Worm (Caenorhabditis elegans): ENCODE results near the gene R102.4.

The R102.4 gene

DNA sequence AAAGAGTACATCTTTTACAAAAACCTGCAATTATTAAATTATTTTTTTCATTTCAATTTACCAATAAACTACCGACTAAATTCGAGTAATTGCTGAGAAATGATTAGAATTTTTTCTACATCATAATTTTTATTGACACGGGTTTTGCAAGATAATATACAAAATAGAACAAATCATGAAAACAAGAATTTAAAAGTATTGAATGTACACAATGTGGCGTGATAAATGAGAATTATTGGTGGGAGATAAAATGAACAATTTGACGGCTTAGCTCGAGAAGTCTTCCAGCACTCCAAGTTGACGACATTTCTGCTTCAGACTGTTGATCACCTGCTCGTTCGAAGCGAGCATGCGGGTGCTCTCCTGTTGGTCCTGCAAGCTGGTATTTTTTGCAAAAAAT lies at the start of gene R102.4:
Gene R102.4 (minus strand): TSS at position 101 of the 400 bp plus-strand sequence.
- no peak for TF ChIP-seq unc-62 (GFP tag; optimal IDR thresholded peaks at IDR 0.05)

DNA sequence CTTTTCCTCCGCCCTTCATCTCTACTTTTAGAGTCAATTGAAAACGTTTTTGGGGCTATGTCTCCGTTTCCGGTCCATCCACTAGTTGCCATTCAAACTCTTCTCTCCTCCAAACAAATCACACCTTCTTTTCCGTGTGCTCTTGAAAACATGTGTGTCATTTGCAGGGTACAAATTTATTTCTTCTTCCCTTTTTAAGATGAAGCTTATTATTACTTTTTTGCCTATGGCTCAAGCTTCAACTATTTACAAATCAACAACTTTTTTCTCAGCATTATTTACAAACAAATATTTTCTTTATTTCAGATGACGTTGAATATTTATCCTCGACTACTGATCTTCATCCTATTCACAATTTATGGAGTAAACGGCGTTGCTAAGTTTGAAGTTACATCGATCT lies 49.4 kb upstream of the R102.4 start, which contains the start of gene T25B9.3:
Gene T25B9.3 (plus strand): TSS at position 301 of the 400 bp plus-strand sequence.
- no peak for TF ChIP-seq unc-62 (GFP tag; optimal IDR thresholded peaks at IDR 0.05)

DNA sequence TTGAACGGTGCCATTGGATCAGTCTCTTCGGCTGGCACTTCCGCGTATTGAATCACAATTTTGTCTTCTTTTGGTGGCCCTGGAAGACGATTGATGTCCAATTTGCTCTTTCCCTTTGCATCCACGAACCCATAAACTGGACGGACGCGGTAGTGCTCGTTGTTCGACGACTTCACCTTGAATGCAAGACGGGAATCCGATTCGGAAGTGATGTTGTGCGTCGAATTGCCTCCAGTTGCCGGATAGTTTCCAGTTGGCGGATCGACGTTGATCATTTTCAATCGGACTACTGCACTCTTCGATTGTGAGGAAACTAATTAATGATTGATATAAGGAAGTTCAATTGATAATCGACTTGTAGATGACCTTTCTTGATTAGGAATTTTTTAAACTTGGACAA lies 43.2 kb upstream of the R102.4 start, which contains the start of gene ssp-34:
Gene ssp-34 (minus strand): TSS at position 275 of the 400 bp plus-strand sequence.
- no peak for TF ChIP-seq unc-62 (GFP tag; optimal IDR thresholded peaks at IDR 0.05)

DNA sequence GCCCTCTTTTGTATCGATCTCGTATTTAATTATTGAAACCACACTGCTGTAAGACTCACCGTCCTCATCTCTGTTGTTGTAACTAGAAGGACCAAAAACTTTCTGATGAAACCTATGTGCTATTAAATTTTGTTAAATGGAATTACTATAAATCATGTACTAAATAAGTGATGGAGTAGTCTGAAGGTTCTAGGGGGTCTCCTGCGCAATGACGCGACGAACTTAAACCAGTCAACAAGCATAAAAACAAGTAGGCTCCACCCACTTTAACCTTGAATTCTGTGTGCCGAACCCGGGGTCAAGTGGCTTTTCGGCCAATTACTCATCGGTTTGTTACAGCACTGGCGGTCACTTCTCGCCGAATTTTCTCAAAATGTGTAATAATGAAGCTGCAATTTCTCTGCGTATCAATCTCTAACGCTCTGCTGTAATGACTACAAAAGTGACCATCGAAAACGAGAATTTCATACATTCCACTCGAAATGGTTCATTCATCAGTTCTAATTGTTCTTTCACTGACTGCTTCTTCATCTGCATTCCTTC lies 42.0 kb upstream of the R102.4 start, which contains the start of gene grl-21:
Gene grl-21 (plus strand): TSS at position 464 of the 543 bp plus-strand sequence.
- no peak for TF ChIP-seq unc-62 (GFP tag; optimal IDR thresholded peaks at IDR 0.05)

DNA sequence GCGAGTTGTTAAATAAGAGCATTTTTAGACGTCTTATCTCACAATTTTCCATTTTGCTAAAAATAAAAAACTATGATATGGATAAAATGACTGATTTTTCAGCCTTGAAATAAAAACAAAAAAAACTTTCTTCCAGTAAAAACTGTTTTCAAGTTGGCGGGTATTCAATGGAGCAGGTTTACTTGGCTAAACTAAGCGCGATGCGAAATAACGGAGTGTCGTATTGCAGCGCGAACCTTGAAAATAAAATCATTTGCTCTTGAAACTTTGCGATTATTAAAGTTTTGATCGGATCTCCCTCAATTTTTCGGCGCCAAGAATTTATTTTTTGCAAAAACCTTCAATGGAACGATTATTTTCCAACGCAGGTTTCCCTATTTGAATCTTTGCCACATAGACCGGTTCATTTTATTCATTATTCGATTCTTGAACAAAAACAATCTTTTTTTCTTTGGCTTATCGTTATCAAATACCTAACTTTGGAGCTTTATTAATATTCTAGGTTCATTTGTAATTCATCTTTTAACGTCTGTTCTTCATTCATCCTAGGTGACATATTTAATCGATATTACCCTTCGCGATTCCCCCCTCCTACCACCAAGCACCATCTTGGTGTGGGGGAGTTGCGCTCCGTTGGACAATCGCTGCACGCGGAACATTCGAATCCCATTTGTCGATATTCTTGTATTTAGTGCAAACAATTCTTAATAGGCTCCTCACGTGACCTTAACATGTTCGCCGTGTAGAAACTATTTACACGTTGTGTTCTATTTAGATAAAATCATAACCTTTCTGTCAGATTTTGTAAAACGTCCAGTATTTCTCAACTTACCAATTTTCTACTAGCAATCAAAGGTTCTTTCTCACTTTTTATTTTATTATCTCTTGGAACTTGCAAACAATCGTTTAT lies 39.7 kb upstream of the R102.4 start, which contains the start of the genes orc-5 and cyb-1:
Gene orc-5 (minus strand): TSS at position 62 of the 910 bp plus-strand sequence.
Gene cyb-1 (plus strand): TSS at position 690 of the 910 bp plus-strand sequence.
- no peak for TF ChIP-seq unc-62 (GFP tag; optimal IDR thresholded peaks at IDR 0.05)

DNA sequence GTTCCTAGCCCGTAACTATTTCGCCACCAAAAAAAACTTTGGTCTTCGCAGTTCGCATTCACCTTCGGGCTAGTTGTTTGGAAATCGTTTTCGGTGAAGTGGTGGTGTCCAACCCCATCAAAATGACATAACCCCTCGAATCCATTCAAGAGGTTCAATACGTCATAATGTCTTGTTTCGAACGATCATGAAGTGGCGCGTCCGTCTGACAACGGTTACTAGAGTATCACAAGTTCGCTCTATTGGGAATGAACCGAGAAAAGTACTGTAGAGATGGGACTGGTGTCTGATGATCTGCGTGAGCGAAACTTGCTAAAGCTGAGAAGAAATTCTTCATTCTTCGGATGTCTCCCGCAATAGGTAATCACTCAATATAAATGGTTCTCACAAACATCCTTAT lies 32.6 kb upstream of the R102.4 start, which contains the start of gene ZC168.2:
Gene ZC168.2 (plus strand): TSS at position 301 of the 400 bp plus-strand sequence.
- TF ChIP-seq unc-62 (GFP tag; optimal IDR thresholded peaks at IDR 0.05), result no peak

DNA sequence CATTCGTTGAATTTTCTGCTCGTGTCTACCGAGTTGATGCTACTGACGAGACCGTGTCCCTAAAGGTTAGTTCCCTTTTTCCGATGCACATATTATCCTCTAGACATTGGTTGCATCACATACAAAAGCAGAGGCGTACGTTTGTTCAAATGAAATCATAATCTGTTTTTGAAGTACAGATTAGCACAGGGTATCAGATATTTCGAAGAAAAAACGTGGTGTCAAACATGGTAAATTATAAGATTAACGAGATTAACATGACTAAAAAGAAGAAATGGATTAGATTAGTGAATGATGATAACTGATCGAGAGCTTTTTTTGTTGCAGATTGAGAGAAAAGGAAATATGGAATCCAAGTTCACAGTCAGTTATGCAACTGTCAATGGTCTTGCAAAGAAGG lies 23.8 kb upstream of the R102.4 start:
- TF ChIP-seq unc-62 (GFP tag; optimal IDR thresholded peaks at IDR 0.05), result no peak

DNA sequence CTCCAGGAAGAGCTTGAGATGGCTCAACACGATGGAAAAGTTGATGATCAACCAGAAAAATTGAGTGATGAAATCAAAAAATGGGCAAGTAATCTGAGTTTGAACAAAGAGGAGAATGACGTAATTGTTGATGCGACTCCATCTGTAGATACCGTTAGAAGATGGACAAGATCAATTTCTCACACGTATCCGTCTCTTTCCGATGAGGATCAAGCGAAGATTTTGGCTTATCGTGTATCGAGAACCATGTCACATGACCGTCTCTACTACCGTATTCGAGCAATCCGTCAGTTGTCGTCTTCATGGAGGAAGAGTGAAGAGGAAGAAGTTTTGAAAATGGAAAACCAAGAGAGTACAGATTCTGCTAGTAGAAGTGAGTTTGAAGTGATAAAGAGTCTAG lies 23.0 kb upstream of the R102.4 start:
- no peak for TF ChIP-seq unc-62 (GFP tag; optimal IDR thresholded peaks at IDR 0.05)

DNA sequence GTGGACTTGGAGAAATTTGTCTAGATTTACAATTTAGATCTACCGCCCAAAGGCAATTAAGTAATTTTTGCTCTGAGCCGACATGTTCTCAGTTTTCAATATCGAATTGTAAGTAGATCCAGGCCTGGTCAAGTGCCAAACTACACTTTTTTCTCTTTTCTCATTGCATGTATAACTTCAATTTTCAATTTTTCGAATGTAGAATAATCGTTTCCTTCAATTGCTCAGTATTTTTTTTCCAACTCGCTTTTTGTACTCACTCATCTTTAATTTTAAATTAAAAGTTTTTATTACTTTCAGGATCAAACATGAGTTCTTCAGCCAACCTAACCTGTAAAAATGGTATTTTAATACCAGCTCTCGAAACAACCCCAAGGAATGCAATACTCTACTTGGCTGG lies 21.2 kb upstream of the R102.4 start, which contains the start of gene ncx-3:
Gene ncx-3 (plus strand): TSS at position 301 of the 400 bp plus-strand sequence.
- no peak for TF ChIP-seq unc-62 (GFP tag; optimal IDR thresholded peaks at IDR 0.05)

DNA sequence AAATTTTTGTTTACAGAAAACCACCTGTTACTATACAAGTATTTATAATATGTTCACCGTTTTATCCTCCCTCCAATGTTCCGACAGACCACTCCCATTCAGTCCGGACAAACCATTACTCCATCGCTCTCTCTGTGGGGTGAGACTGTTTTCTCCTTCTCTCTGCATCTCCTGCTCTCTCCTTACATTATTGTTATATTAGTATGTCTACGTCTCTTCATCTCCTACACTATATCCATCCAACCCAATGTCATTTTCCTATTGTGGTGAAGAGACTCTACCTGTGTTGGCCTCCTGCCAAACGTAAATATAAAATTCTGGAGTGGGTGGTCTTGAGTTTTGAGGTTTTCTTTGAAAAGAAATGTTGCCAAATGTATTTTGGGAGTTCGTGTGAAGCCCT lies 19.5 kb upstream of the R102.4 start:
- no peak for TF ChIP-seq unc-62 (GFP tag; optimal IDR thresholded peaks at IDR 0.05)

DNA sequence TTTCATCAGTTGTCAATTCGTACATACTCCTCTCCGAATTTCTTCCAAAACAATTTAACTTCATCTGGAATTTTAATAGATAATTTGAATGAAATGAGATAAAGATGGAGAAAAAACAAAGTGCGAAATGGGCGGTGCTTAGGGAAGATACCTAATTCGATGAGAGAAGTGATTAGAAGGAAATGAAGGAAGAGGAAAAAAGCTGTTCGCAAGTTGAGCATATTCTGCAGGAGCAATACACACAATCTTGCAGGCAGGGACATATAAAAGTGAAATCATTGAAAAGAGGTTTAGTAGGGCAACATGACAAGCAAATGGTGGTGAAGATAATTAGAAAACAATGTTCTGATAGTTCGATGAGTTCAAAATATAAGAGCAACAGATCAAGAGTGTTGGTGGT lies 16.6 kb upstream of the R102.4 start, which contains the start of gene glb-21:
Gene glb-21 (minus strand): TSS at position 66 of the 400 bp plus-strand sequence.
- TF ChIP-seq unc-62 (GFP tag; optimal IDR thresholded peaks at IDR 0.05), result no peak

DNA sequence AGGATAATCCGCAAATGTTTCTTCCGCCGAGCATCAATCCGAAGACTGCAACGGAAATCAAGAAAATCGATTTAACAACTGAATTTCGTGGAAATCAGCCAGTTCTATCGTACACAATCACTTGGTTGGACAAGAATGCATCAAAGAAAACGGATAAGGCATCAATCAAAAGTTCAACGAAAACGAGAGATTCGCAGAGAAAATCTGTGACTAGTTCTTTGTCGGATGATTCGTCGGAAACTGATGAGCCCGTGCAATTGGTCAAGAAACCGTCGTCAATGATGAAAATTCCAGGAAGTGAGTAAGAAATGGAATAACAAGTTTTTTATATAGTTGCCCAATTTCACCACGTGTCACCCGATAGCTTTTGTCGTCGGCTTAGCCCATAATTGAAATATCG lies 11.0 kb upstream of the R102.4 start, which contains the start of gene R102.6:
Gene R102.6 (minus strand): TSS at position 101 of the 400 bp plus-strand sequence.
- no peak for TF ChIP-seq unc-62 (GFP tag; optimal IDR thresholded peaks at IDR 0.05)

DNA sequence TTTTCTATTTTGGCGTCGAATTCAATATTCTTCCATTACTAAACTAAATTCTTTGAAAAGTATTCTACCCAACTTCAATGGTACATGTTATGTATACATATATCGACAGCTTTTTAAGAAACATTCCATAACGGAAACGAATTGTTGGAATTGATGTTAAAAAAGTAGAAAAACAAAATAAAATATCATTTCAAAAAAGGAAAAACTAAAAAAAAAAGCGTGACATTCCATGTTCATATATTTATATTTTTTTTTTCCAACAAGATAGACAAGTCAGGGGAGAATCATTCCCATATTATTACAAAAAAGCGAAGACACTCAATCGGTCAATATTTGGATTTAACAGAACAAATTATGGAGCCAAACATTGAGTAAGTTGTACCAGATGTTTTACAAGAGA lies 10.1 kb upstream of the R102.4 start, which contains the start of gene R102.10:
Gene R102.10 (plus strand): TSS at position 301 of the 400 bp plus-strand sequence.
- no peak for TF ChIP-seq unc-62 (GFP tag; optimal IDR thresholded peaks at IDR 0.05)

DNA sequence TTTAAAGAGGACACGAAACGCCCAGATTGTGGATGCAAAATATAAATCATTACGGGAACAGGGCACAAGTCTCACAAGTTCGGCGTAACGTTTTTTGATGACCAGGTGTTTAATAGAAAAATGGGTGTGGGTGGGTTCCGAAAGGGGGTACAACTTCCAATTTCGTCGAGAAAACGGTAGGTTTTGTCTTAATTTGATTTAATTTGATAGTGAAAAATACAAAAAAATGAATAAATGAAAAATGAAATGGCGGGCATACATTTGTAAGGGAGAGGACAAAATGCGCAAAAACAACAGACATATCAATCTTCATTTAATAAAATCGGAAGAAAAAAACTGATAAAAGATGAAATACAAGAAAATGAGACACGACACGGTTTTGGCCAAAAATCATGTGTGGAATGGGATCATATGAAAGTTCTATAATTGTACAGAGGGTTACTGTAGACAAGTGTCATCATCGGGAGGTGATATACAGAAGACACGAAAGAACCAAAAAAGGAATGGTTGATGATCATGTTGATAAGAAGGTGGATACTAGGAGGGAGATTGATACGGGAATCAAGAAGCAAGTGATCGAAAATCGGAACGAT lies 6.9 kb upstream of the R102.4 start:
- TF ChIP-seq unc-62 (GFP tag; optimal IDR thresholded peaks at IDR 0.05), result no peak

DNA sequence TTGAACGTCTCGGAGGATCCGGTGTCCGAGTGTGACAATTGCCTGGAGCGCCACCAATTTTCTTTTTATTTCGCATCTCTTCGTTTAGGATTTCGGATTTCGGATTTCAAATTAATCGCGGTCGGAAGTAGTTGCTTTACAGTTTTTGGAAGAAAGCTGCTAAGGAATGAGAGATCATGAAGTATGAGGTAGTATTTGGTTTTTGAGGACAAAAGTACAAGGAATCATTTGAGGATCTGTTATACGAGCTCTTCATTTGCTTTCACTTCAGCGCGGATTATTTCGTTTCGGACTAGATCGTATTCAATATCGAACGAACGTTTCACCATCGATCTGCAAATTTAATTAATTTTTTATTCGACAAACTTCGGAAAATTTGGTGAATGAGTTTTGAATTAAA lies 4.6 kb upstream of the R102.4 start, which contains the start of gene R102.11:
Gene R102.11 (minus strand): TSS at position 101 of the 400 bp plus-strand sequence.
- no peak for TF ChIP-seq unc-62 (GFP tag; optimal IDR thresholded peaks at IDR 0.05)

DNA sequence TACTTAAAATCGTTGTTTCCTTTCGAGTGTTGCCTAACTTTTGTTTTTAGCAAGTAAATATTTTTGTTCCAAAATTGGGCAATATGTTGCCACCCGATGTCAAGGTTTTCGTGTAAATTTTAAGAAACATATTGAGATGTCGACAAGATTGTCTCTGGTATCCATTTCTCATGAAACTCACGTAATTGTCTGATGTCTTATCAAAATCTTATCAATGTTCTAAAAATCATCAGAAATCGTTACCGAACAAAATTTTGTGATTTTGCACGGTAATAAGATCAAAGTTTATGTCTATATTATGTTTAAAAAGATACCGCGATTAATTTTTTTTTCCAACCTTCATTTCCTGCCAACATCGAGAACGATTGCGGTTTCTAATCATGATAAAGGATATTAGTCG lies 3.9 kb upstream of the R102.4 start:
- no peak for TF ChIP-seq unc-62 (GFP tag; optimal IDR thresholded peaks at IDR 0.05)
